Worm (Caenorhabditis elegans): ENCODE data around the gene phf-14.
"Not testable (repeated sequence)": the region's sequence is repeated elsewhere in the genome, so short reads cannot be mapped to it uniquely, and the experiment has no call there.

Gene phf-14

ce11 chrV:17903829-17904228 lies 32.6 kb downstream of the phf-14 start, which contains the start of gene C06H5.14:
TSS of gene C06H5.14 (plus strand) at chrV:17904129.
- peak in 1 of 2 experiments; percentile 73 for TF ChIP-seq unc-62 (GFP tag; optimal IDR thresholded peaks at IDR 0.05 in 1 of 2)
- TF ChIP-seq unc-62 (tag; optimal IDR thresholded peaks at IDR 0.05) = not testable (repeated sequence)

ce11 chrV:17905765-17906164 lies 34.6 kb downstream of the phf-14 start:
- TF ChIP-seq fos-1 (tag; optimal IDR thresholded peaks at IDR 0.05) = no peak
- no peak for TF ChIP-seq duxl-1 (tag; optimal IDR thresholded peaks at IDR 0.05; ENCODE audit: poor library complexity)
- no peak for TF ChIP-seq pqm-1 (tag; optimal IDR thresholded peaks at IDR 0.05)
- TF ChIP-seq nhr-6 (tag; optimal IDR thresholded peaks at IDR 0.05) = no peak
- TF ChIP-seq lin-39 (tag; optimal IDR thresholded peaks at IDR 0.05) = no peak
- no peak for TF ChIP-seq ZK337.2 (GFP tag; IDR thresholded peaks at IDR 0.05)
- TF ChIP-seq nhr-28 (tag; optimal IDR thresholded peaks at IDR 0.05) = peak; percentile 46
- no peak for TF ChIP-seq T26A8.4 (GFP tag; IDR thresholded peaks at IDR 0.05)
- no peak for TF ChIP-seq hif-1 (tag; optimal IDR thresholded peaks at IDR 0.05)
- TF ChIP-seq F26F4.8 (GFP tag; conservative IDR thresholded peaks at IDR 0.05) = no peak
- peak; percentile 76 for TF ChIP-seq nhr-25 (tag; optimal IDR thresholded peaks at IDR 0.05; ENCODE audit: borderline replicate concordance, insufficient read depth)
- TF ChIP-seq mes-2 (tag; optimal IDR thresholded peaks at IDR 0.05; ENCODE audit: poor library complexity, severe bottlenecking) = no peak
- no peak for TF ChIP-seq zag-1 (tag; optimal IDR thresholded peaks at IDR 0.05)
- TF ChIP-seq fkh-10 (GFP tag; optimal IDR thresholded peaks at IDR 0.05) = no peak
- peak in 1 of 2 experiments; percentile 95 for TF ChIP-seq unc-62 (GFP tag; optimal IDR thresholded peaks at IDR 0.05 in 1 of 2)
- TF ChIP-seq unc-62 (tag; optimal IDR thresholded peaks at IDR 0.05) = no peak
- TF ChIP-seq hmg-1.1 (GFP tag; IDR thresholded peaks at IDR 0.05) = no peak
- TF ChIP-seq daf-12 (tag; optimal IDR thresholded peaks at IDR 0.05) = no peak
- TF ChIP-seq Y5F2A.4 (GFP tag; optimal IDR thresholded peaks at IDR 0.05) = no peak
- TF ChIP-seq mxl-3 (GFP tag; optimal IDR thresholded peaks at IDR 0.05) = no peak
- no peak for TF ChIP-seq ceh-32 (tag; optimal IDR thresholded peaks at IDR 0.05; ENCODE audit: poor library complexity)
- no peak for TF ChIP-seq nhr-111 (GFP tag; optimal IDR thresholded peaks at IDR 0.05)
- TF ChIP-seq saeg-2 (GFP tag; IDR thresholded peaks at IDR 0.05) = no peak
- no peak for TF ChIP-seq lin-15B (tag; optimal IDR thresholded peaks at IDR 0.05)
- no peak for TF ChIP-seq snpc-4 (tag; optimal IDR thresholded peaks at IDR 0.05)
- peak; percentile 10 for TF ChIP-seq ceh-28 (tag; optimal IDR thresholded peaks at IDR 0.05)
- TF ChIP-seq madf-5 (GFP tag; IDR thresholded peaks at IDR 0.05) = no peak
- no peak for TF ChIP-seq spr-1 (tag; optimal IDR thresholded peaks at IDR 0.05)
- TF ChIP-seq daf-19 (GFP tag; conservative IDR thresholded peaks at IDR 0.05) = no peak
- no peak for TF ChIP-seq nhr-77 (tag; optimal IDR thresholded peaks at IDR 0.05)
- no peak for TF ChIP-seq egl-27 (tag; optimal IDR thresholded peaks at IDR 0.05)
- no peak for TF ChIP-seq nhr-48 (tag; optimal IDR thresholded peaks at IDR 0.05)
- TF ChIP-seq unc-130 (GFP tag; optimal IDR thresholded peaks at IDR 0.05) = no peak
- no peak for TF ChIP-seq tra-1 (GFP tag; IDR thresholded peaks at IDR 0.05)
- no peak for TF ChIP-seq zfp-2 (tag; optimal IDR thresholded peaks at IDR 0.05)
- peak; percentile 57 for TF ChIP-seq hlh-30 (tag; optimal IDR thresholded peaks at IDR 0.05; ENCODE audit: insufficient read depth)
- no peak for TF ChIP-seq lin-29 (GFP tag; IDR thresholded peaks at IDR 0.05)
- no peak for TF ChIP-seq unc-39 (tag; optimal IDR thresholded peaks at IDR 0.05)
- TF ChIP-seq mdl-1 (tag; optimal IDR thresholded peaks at IDR 0.05) = peak in 1 of 2 experiments; percentile 50
- no peak for TF ChIP-seq dmd-9 (GFP tag; IDR thresholded peaks at IDR 0.05)
- no peak for TF ChIP-seq aly-2 (tag; optimal IDR thresholded peaks at IDR 0.05)
- TF ChIP-seq aha-1 (tag) = peak; percentile 14
- no peak for TF ChIP-seq ceh-44 (GFP tag; IDR thresholded peaks at IDR 0.05)
- no peak for TF ChIP-seq nhr-11 (tag; optimal IDR thresholded peaks at IDR 0.05)
- TF ChIP-seq lir-3 (tag; optimal IDR thresholded peaks at IDR 0.05) = no peak
- no peak for TF ChIP-seq nhr-42 (GFP tag; IDR thresholded peaks at IDR 0.05)
- no peak for TF ChIP-seq zip-2 (tag; optimal IDR thresholded peaks at IDR 0.05)
- no peak for TF ChIP-seq lin-13 (GFP tag; optimal IDR thresholded peaks at IDR 0.05)
- no peak for TF ChIP-seq D1046.2 (GFP tag; IDR thresholded peaks at IDR 0.05)
- TF ChIP-seq F37D6.2 (tag; optimal IDR thresholded peaks at IDR 0.05) = no peak

Data from whole organism, L4 larva.